Fruit fly (Drosophila melanogaster) whole organism, embryonic: ENCODE results near the gene CG31898.

ENCODE experiments used
- Atf-2 ChIP-seq: fragments of 200-800 bp; sonication (Bioruptor generic); optimal IDR thresholded peaks from 2 replicates; lab custom pipeline; 2016; ENCODE audit warnings: missing biosample characterization, missing genetic modification characterization
- Atf6 ChIP-seq: fragments of 200-800 bp; sonication (Bioruptor generic); IDR thresholded peaks from 2 replicates; pipeline ENCODE4 v1.3.6; 2022; ENCODE audit warnings: missing biosample characterization, missing genetic modification characterization
- Bdp1 ChIP-seq: fragments of 200-800 bp; sonication (Bioruptor generic); optimal IDR thresholded peaks from 3 replicates; lab custom pipeline; 2016; ENCODE audit warnings: missing biosample characterization, missing genetic modification characterization
- CG10654 ChIP-seq: fragments of 200-800 bp; sonication (Bioruptor generic); optimal IDR thresholded peaks from 2 replicates; lab custom pipeline; 2016; ENCODE audit warnings: missing biosample characterization, missing genetic modification characterization
- CG10959 ChIP-seq: fragments of 200-800 bp; sonication (Bioruptor generic); IDR thresholded peaks from 2 replicates; pipeline ENCODE4 v1.3.6; 2022; ENCODE audit warnings: missing biosample characterization, missing genetic modification characterization
- CG11247 ChIP-seq: fragments of 200-800 bp; sonication (Bioruptor generic); IDR thresholded peaks from 2 replicates; pipeline ENCODE4 v1.3.6; 2022; ENCODE audit warnings: missing biosample characterization, missing genetic modification characterization
- CG11504 ChIP-seq: fragments of 200-800 bp; sonication (Bioruptor generic); optimal IDR thresholded peaks from 3 replicates; lab custom pipeline; 2019; ENCODE audit warnings: missing biosample characterization, mild to moderate bottlenecking, missing genetic modification characterization, moderate library complexity
- CG12769 ChIP-seq: fragments of 200-800 bp; sonication (Bioruptor generic); optimal IDR thresholded peaks from 2 replicates; lab custom pipeline; 2019; ENCODE audit warnings: missing biosample characterization, mild to moderate bottlenecking, missing genetic modification characterization, moderate library complexity
- CG14441 ChIP-seq: fragments of 200-800 bp; sonication (Bioruptor generic); IDR thresholded peaks from 2 replicates; pipeline ENCODE4 v1.3.6; 2022; ENCODE audit warnings: missing biosample characterization, missing genetic modification characterization
- CG15011 ChIP-seq: fragments of 200-800 bp; sonication (Bioruptor generic); optimal IDR thresholded peaks from 3 replicates; lab custom pipeline; 2018; ENCODE audit warnings: missing biosample characterization, mild to moderate bottlenecking, missing genetic modification characterization
- CG16813 ChIP-seq: fragments of 200-800 bp; sonication (Bioruptor generic); IDR thresholded peaks from 3 replicates; pipeline ENCODE4 v1.3.6; 2022; ENCODE audit warnings: missing biosample characterization, missing genetic modification characterization; ENCODE audit not compliant: partially characterized antibody
- CG16815 ChIP-seq: fragments of 200-800 bp; sonication (Bioruptor generic); optimal IDR thresholded peaks from 3 replicates; lab custom pipeline; 2017; ENCODE audit warnings: missing biosample characterization, mild to moderate bottlenecking, missing genetic modification characterization
- CG17328 ChIP-seq: fragments of 200-800 bp; sonication (Bioruptor generic); IDR thresholded peaks from 2 replicates; pipeline ENCODE4 v1.3.6; 2022; ENCODE audit warnings: missing biosample characterization, missing genetic modification characterization
- CG17612 ChIP-seq: fragments of 200-800 bp; sonication (Bioruptor generic); IDR thresholded peaks from 2 replicates; pipeline ENCODE4 v1.3.6; 2022; ENCODE audit warnings: missing biosample characterization, missing genetic modification characterization
- CG17829 ChIP-seq: fragments of 200-800 bp; optimal IDR thresholded peaks from 2 replicates; lab custom pipeline; 2019; ENCODE audit warnings: missing biosample characterization, mild to moderate bottlenecking, missing genetic modification characterization, moderate library complexity
- CG18476 ChIP-seq: fragments of 200-800 bp; sonication (Bioruptor generic); optimal IDR thresholded peaks from 2 replicates; lab custom pipeline; 2016; ENCODE audit warnings: missing biosample characterization, mild to moderate bottlenecking, missing genetic modification characterization
- CG2129 ChIP-seq: fragments of 200-800 bp; sonication (Bioruptor generic); IDR thresholded peaks from 2 replicates; pipeline ENCODE4 v1.3.6; 2022; ENCODE audit warnings: missing biosample characterization, missing genetic modification characterization; ENCODE audit not compliant: partially characterized antibody
- CG2875 ChIP-seq: fragments of 200-800 bp; sonication (Bioruptor generic); optimal IDR thresholded peaks from 2 replicates; lab custom pipeline; 2017; ENCODE audit warnings: missing biosample characterization, mild to moderate bottlenecking, missing genetic modification characterization, missing genetic modification reagents
- CG3065 ChIP-seq: fragments of 200-800 bp; sonication (Bioruptor generic); optimal IDR thresholded peaks from 2 replicates; lab custom pipeline; 2016; ENCODE audit warnings: missing biosample characterization, missing genetic modification characterization
- CG6854 ChIP-seq: fragments of 200-800 bp; sonication (Bioruptor generic); optimal IDR thresholded peaks from 3 replicates; lab custom pipeline; 2017; ENCODE audit warnings: missing biosample characterization, mild to moderate bottlenecking, missing genetic modification characterization
- CG8290 ChIP-seq, 3 experiments: fragments of 200-800 bp; sonication (Bioruptor generic); optimal IDR thresholded peaks; 2 replicates each; lab custom pipeline; 2016 to 2019; ENCODE audit warnings: missing biosample characterization in 3 of 3, missing genetic modification characterization in 3 of 3, mild to moderate bottlenecking in 2 of 3, moderate library complexity in 1 of 3
- CG9797 ChIP-seq: fragments of 200-800 bp; sonication (Bioruptor generic); optimal IDR thresholded peaks from 3 replicates; lab custom pipeline; 2018; ENCODE audit warnings: missing biosample characterization, mild to moderate bottlenecking, missing genetic modification characterization
- CHES-1-like ChIP-seq: fragments of 200-800 bp; sonication (Bioruptor generic); optimal IDR thresholded peaks from 2 replicates; lab custom pipeline; 2016; ENCODE audit warnings: missing biosample characterization, missing genetic modification characterization
- ERR ChIP-seq: fragments of 200-800 bp; sonication (Bioruptor generic); optimal IDR thresholded peaks from 2 replicates; lab custom pipeline; 2016; ENCODE audit warnings: missing biosample characterization, missing genetic modification characterization
- Ets65A ChIP-seq: fragments of 200-800 bp; sonication (Bioruptor generic); peaks from one replicate; lab custom pipeline; 2016; ENCODE audit warnings: missing biosample characterization, missing genetic modification characterization
- MBD-R2 ChIP-seq: fragments of 200-800 bp; sonication (Bioruptor generic); IDR thresholded peaks from 2 replicates; pipeline ENCODE4 v1.3.6; 2022; ENCODE audit warnings: missing biosample characterization, missing genetic modification characterization
- Optix ChIP-seq: fragments of 200-800 bp; sonication (Bioruptor generic); IDR thresholded peaks from 3 replicates; pipeline ENCODE4 v1.3.6; 2022; ENCODE audit warnings: missing biosample characterization, missing genetic modification characterization
- Ravus ChIP-seq: fragments of 200-800 bp; sonication (Bioruptor generic); IDR thresholded peaks from 2 replicates; pipeline ENCODE4 v1.3.6; 2022; ENCODE audit warnings: missing biosample characterization, missing genetic modification characterization
- Rx ChIP-seq: fragments of 200-800 bp; sonication (Bioruptor generic); IDR thresholded peaks from 2 replicates; pipeline ENCODE4 v1.3.6; 2022; ENCODE audit warnings: missing biosample characterization, missing genetic modification characterization
- Stat92E ChIP-seq, 3 experiments: fragments of >200 bp in 2 of 3; fragments of 200-800 bp in 1 of 3; sonication (Bioruptor generic) in 1 of 3; optimal IDR thresholded peaks; 2 replicates each; lab custom pipeline; 2017 to 2019; ENCODE audit warnings: missing biosample characterization in 3 of 3, missing genetic modification characterization in 3 of 3, mild to moderate bottlenecking in 1 of 3, moderate library complexity in 1 of 3
- TFAM ChIP-seq: fragments of 200-800 bp; sonication (Bioruptor generic); optimal IDR thresholded peaks from 2 replicates; lab custom pipeline; 2017; ENCODE audit warnings: missing biosample characterization, missing genetic modification characterization, inconsistent platforms
- Vsx1 ChIP-seq: fragments of 200-800 bp; sonication (Bioruptor generic); optimal IDR thresholded peaks from 2 replicates; lab custom pipeline; 2017; ENCODE audit warnings: missing biosample characterization, mild to moderate bottlenecking, missing genetic modification characterization, missing genetic modification reagents
- ase ChIP-seq: fragments of 200-800 bp; sonication (Bioruptor generic); IDR thresholded peaks from 3 replicates; pipeline ENCODE4 v1.3.6; 2022; ENCODE audit warnings: missing biosample characterization, missing genetic modification characterization
- ash1 ChIP-seq: fragments of 200-800 bp; sonication (Bioruptor generic); optimal IDR thresholded peaks from 2 replicates; lab custom pipeline; 2018; ENCODE audit warnings: missing biosample characterization, mild to moderate bottlenecking, missing genetic modification characterization
- bcd ChIP-seq: fragments of 200-800 bp; sonication (Bioruptor generic); optimal IDR thresholded peaks from 2 replicates; lab custom pipeline; 2017; ENCODE audit warnings: missing biosample characterization, mild to moderate bottlenecking, missing genetic modification characterization
- cato ChIP-seq: fragments of 200-800 bp; sonication (Bioruptor generic); optimal IDR thresholded peaks from 2 replicates; lab custom pipeline; 2016; ENCODE audit warnings: missing biosample characterization, missing genetic modification characterization, borderline replicate concordance
- caup ChIP-seq: fragments of 200-800 bp; sonication (Bioruptor generic); optimal IDR thresholded peaks from 3 replicates; lab custom pipeline; 2017; ENCODE audit warnings: missing biosample characterization, mild to moderate bottlenecking, missing genetic modification characterization, moderate library complexity; ENCODE audit not compliant: severe bottlenecking
- danr ChIP-seq: fragments of 200-800 bp; sonication (Bioruptor generic); IDR thresholded peaks from 2 replicates; pipeline ENCODE4 v1.3.6; 2022; ENCODE audit warnings: missing biosample characterization, missing genetic modification characterization
- dysf ChIP-seq: fragments of 200-800 bp; sonication (Bioruptor generic); IDR thresholded peaks from 3 replicates; pipeline ENCODE4 v1.3.6; 2022; ENCODE audit warnings: missing biosample characterization, missing genetic modification characterization
- gem ChIP-seq: fragments of 200-800 bp; sonication (Bioruptor generic); optimal IDR thresholded peaks from 2 replicates; lab custom pipeline; 2019; ENCODE audit warnings: missing biosample characterization, mild to moderate bottlenecking, missing genetic modification characterization, moderate library complexity
- hbn ChIP-seq: fragments of 200-800 bp; sonication (Bioruptor generic); IDR thresholded peaks from 2 replicates; pipeline ENCODE4 v1.3.6; 2022; ENCODE audit warnings: missing biosample characterization, missing genetic modification characterization; ENCODE audit not compliant: partially characterized antibody
- maf-S ChIP-seq: fragments of 200-800 bp; sonication (Bioruptor generic); optimal IDR thresholded peaks from 2 replicates; lab custom pipeline; 2016; ENCODE audit warnings: missing biosample characterization, missing genetic modification characterization
- nerfin-1 ChIP-seq: fragments of 200-800 bp; sonication (Bioruptor generic); optimal IDR thresholded peaks from 3 replicates; lab custom pipeline; 2019; ENCODE audit warnings: missing biosample characterization, mild to moderate bottlenecking, missing genetic modification characterization, moderate library complexity
- odd ChIP-seq: fragments of 200-800 bp; sonication (Bioruptor generic); optimal IDR thresholded peaks from 2 replicates; lab custom pipeline; 2017; ENCODE audit warnings: missing biosample characterization, mild to moderate bottlenecking, missing genetic modification characterization
- sens-2 ChIP-seq: fragments of 200-800 bp; sonication (Bioruptor generic); IDR thresholded peaks from 2 replicates; pipeline ENCODE4 v1.3.6; 2022; ENCODE audit warnings: missing biosample characterization, missing genetic modification characterization
- tin ChIP-seq: fragments of 200-800 bp; sonication (Bioruptor generic); optimal IDR thresholded peaks from 3 replicates; lab custom pipeline; 2016; ENCODE audit warnings: missing biosample characterization, missing genetic modification characterization
- tup ChIP-seq: fragments of 200-800 bp; sonication (Bioruptor generic); optimal IDR thresholded peaks from 2 replicates; lab custom pipeline; 2016; ENCODE audit warnings: missing biosample characterization, mild to moderate bottlenecking, missing genetic modification characterization, moderate library complexity
- zen ChIP-seq: fragments of 200-800 bp; sonication (Bioruptor generic); optimal IDR thresholded peaks from 3 replicates; lab custom pipeline; 2018; ENCODE audit warnings: missing biosample characterization, mild to moderate bottlenecking, missing genetic modification characterization, moderate library complexity

CG31898 gene

dm6 chr2L:8362273-8362954 is 37.8 kb upstream of the CG31898 start, which contains the start of gene CG7627 (continued):
- peak; percentile 22 for TF ChIP-seq CG8290 (GFP tag; optimal IDR thresholded peaks at IDR 0.05; lab: Kevin White, UChicago)
- TF ChIP-seq CG8290 (tag; optimal IDR thresholded peaks at IDR 0.05; lab: Kevin White, UChicago) = peak in 1 of 2 experiments; percentile 71
- TF ChIP-seq tup = peak; percentile 41
- 0 out of 2 replicates have a peak, but pooled peaks have one; percentile 40 for TF ChIP-seq danr (GFP tag; lab: Robert Waterston, UW)
- peak; percentile 88 for TF ChIP-seq CG11247 (GFP tag; lab: Robert Waterston, UW)
- peak; percentile 76 for TF ChIP-seq CG16815 (GFP tag; lab: Kevin White, UChicago)
- peak; percentile 45; the same call in 1 of the 2 replicates for TF ChIP-seq CG10959 (GFP tag; lab: Robert Waterston, UW)
- peak; percentile 60 for TF ChIP-seq Rx
- no peak for TF ChIP-seq CG16813 (GFP tag; lab: Robert Waterston, UW)
- peak; percentile 83 for TF ChIP-seq gem
- TF ChIP-seq CG14441 = peak; percentile 80
- peak; percentile 19 for TF ChIP-seq Vsx1 (GFP tag; lab: Kevin White, UChicago)
- no peak for TF ChIP-seq Stat92E (GFP tag; optimal IDR thresholded peaks at IDR 0.05; lab: Kevin White, UChicago)
- peak; percentile 72 for TF ChIP-seq CG17829 (tag; lab: Kevin White, UChicago)
- TF ChIP-seq bcd (GFP tag; lab: Kevin White, UChicago) = peak; percentile 72
- TF ChIP-seq CG17328 (GFP tag; lab: Robert Waterston, UW) = peak; percentile 80
- TF ChIP-seq cato (GFP tag; lab: Kevin White, UChicago) = no peak
- peak; percentile 68 for TF ChIP-seq tin
- TF ChIP-seq Optix = peak; percentile 64; the same call in 1 of the 3 replicates
- TF ChIP-seq hbn (GFP tag; lab: Robert Waterston, UW) = no peak
- TF ChIP-seq MBD-R2 (GFP tag; lab: Robert Waterston, UW) = no peak; the same call in 1 of the 2 replicates
- TF ChIP-seq CG12769 (tag; lab: Kevin White, UChicago) = peak; percentile 69
- TF ChIP-seq Bdp1 (GFP tag; lab: Kevin White, UChicago) = peak; percentile 61
- TF ChIP-seq CG6854 = peak; percentile 60
- no peak for TF ChIP-seq TFAM
- TF ChIP-seq maf-S (GFP tag; lab: Kevin White, UChicago) = peak; percentile 43
- TF ChIP-seq CG15011 (GFP tag; lab: Kevin White, UChicago) = peak; percentile 1
- peak; percentile 85 for TF ChIP-seq Atf6
- TF ChIP-seq Ravus (GFP tag; lab: Robert Waterston, UW) = peak; percentile 54
- peak; percentile 64 for TF ChIP-seq CG18476
- peak; percentile 84 for TF ChIP-seq CHES-1-like
- peak; percentile 97 for TF ChIP-seq Ets65A (GFP tag; lab: Kevin White, UChicago)
- TF ChIP-seq CG2129 (GFP tag; lab: Robert Waterston, UW) = no peak
- peak; percentile 51 for TF ChIP-seq odd (GFP tag; lab: Kevin White, UChicago)
- TF ChIP-seq sens-2 (GFP tag; lab: Robert Waterston, UW) = no peak
- no peak for TF ChIP-seq ash1
- peak; percentile 71 for TF ChIP-seq CG11504 (tag; lab: Kevin White, UChicago)
- TF ChIP-seq Atf-2 (GFP tag; lab: Kevin White, UChicago) = peak; percentile 60
- peak; percentile 17 for TF ChIP-seq nerfin-1 (tag; lab: Kevin White, UChicago)
- TF ChIP-seq CG3065 (GFP tag; lab: Kevin White, UChicago) = no peak
- TF ChIP-seq ERR = peak; percentile 63
- peak; percentile 54 for TF ChIP-seq CG2875 (GFP tag; lab: Kevin White, UChicago)
- TF ChIP-seq dysf (GFP tag; lab: Robert Waterston, UW) = peak; percentile 86
- TF ChIP-seq ase = peak; percentile 64; the same call in 2 of the 3 replicates
- TF ChIP-seq caup = peak; percentile 73
- peak; percentile 11 for TF ChIP-seq zen (tag; lab: Kevin White, UChicago)
- TF ChIP-seq CG17612 (GFP tag; lab: Robert Waterston, UW) = no peak
- TF ChIP-seq CG9797 (GFP tag; lab: Kevin White, UChicago) = no peak
- peak; percentile 50 for TF ChIP-seq CG10654
